Worm (Caenorhabditis elegans): ENCODE data around the gene best-14.
A peak's percentile ranks its signal among the peaks of the same experiment; 100 is the strongest.

The best-14 gene

ce11 chrV:10525902-10526301 lies 31.9 kb upstream of the best-14 start, which contains the start of the genes C35A5.8 and hda-11 (continued):
- TF ChIP-seq gei-8 (GFP tag; optimal IDR thresholded peaks at IDR 0.05) (no peak), snpc-1.2 (GFP tag; IDR thresholded peaks at IDR 0.05) (no peak), ceh-20 (GFP tag; IDR thresholded peaks at IDR 0.05) (no peak), T26A8.4 (GFP tag; IDR thresholded peaks at IDR 0.05) (no peak; the same call in 1 of the 2 replicates), lin-15B (tag; optimal IDR thresholded peaks at IDR 0.05) (no peak), F26F4.8 (GFP tag; conservative IDR thresholded peaks at IDR 0.05) (no peak), aha-1 (tag) (peak; percentile 42), dmd-8 (GFP tag; IDR thresholded peaks at IDR 0.05) (no peak), arid-1 (GFP tag; conservative IDR thresholded peaks at IDR 0.05) (no peak), madf-9 (GFP tag; conservative IDR thresholded peaks at IDR 0.05) (peak; percentile 78), pqm-1 (tag; optimal IDR thresholded peaks at IDR 0.05) (no peak), ceh-32 (tag; optimal IDR thresholded peaks at IDR 0.05; ENCODE audit: poor library complexity) (no peak), zip-2 (tag; optimal IDR thresholded peaks at IDR 0.05) (no peak), nhr-77 (tag; optimal IDR thresholded peaks at IDR 0.05) (no peak), R02D3.7 (tag; optimal IDR thresholded peaks at IDR 0.05) (no peak), nhr-76 (tag; optimal IDR thresholded peaks at IDR 0.05) (no peak), hmg-1.1 (GFP tag; IDR thresholded peaks at IDR 0.05) (peak; percentile 44; the same call in 1 of the 2 replicates), egl-27 (tag; optimal IDR thresholded peaks at IDR 0.05) (no peak), zfp-2 (tag; optimal IDR thresholded peaks at IDR 0.05) (no peak), daf-16 (GFP tag; optimal IDR thresholded peaks at IDR 0.05) (no peak), daf-16 (tag; optimal IDR thresholded peaks at IDR 0.05) (no peak), hlh-11 (tag; optimal IDR thresholded peaks at IDR 0.05) (no peak), snpc-4 (tag; optimal IDR thresholded peaks at IDR 0.05) (no peak), lsy-2 (tag; optimal IDR thresholded peaks at IDR 0.05) (peak in 1 of 2 experiments; percentile 78), php-3 (GFP tag; IDR thresholded peaks at IDR 0.05) (no peak), fkh-10 (GFP tag; optimal IDR thresholded peaks at IDR 0.05) (no peak), egl-43 (GFP tag; IDR thresholded peaks at IDR 0.05) (no peak), mdl-1 (tag; optimal IDR thresholded peaks at IDR 0.05) (no peak), nhr-11 (tag; optimal IDR thresholded peaks at IDR 0.05) (no peak), zag-1 (tag; optimal IDR thresholded peaks at IDR 0.05) (no peak), nhr-111 (GFP tag; optimal IDR thresholded peaks at IDR 0.05) (no peak), dpl-1 (GFP tag; optimal IDR thresholded peaks at IDR 0.05) (peak; percentile 73), tag-97 (GFP tag; IDR thresholded peaks at IDR 0.05) (0 out of 2 replicates have a peak, but pooled peaks have one; percentile 31), vab-7 (GFP tag; IDR thresholded peaks at IDR 0.05) (no peak), fos-1 (tag; optimal IDR thresholded peaks at IDR 0.05) (no peak), dmd-9 (GFP tag; IDR thresholded peaks at IDR 0.05) (peak; percentile 89; the same call in 1 of the 2 replicates), tra-1 (GFP tag; IDR thresholded peaks at IDR 0.05) (0 out of 2 replicates have a peak, but pooled peaks have one; percentile 50), mdt-29 (GFP tag; IDR thresholded peaks at IDR 0.05) (no peak), lin-38 (GFP tag; IDR thresholded peaks at IDR 0.05) (peak; percentile 63), lin-29 (GFP tag; IDR thresholded peaks at IDR 0.05) (no peak), ceh-62 (tag; optimal IDR thresholded peaks at IDR 0.05) (no peak), attf-4 (tag; optimal IDR thresholded peaks at IDR 0.05) (no peak), zip-11 (GFP tag; IDR thresholded peaks at IDR 0.05) (no peak), dmd-6 (GFP tag; IDR thresholded peaks at IDR 0.05) (peak; percentile 61), Y75B8A.6 (GFP tag; IDR thresholded peaks at IDR 0.05) (no peak), ztf-11 (tag; optimal IDR thresholded peaks at IDR 0.05) (no peak), unc-39 (tag; optimal IDR thresholded peaks at IDR 0.05) (no peak), nhr-28 (tag; optimal IDR thresholded peaks at IDR 0.05) (no peak), ztf-7 (tag; optimal IDR thresholded peaks at IDR 0.05) (no peak), mes-2 (tag; optimal IDR thresholded peaks at IDR 0.05; ENCODE audit: poor library complexity, severe bottlenecking) (peak; percentile 98), spr-3 (GFP tag; optimal IDR thresholded peaks at IDR 0.05) (no peak), lin-39 (tag; optimal IDR thresholded peaks at IDR 0.05) (no peak), unc-130 (GFP tag; optimal IDR thresholded peaks at IDR 0.05) (peak; percentile 74), daf-19 (GFP tag; conservative IDR thresholded peaks at IDR 0.05) (no peak)

All from whole organism, L4 larva.